Worm (Caenorhabditis elegans) whole organism, young adult: ENCODE measurements around the gene Y25C1A.6.

Source experiments
- B0261.1 ChIP-seq: sonication (generic microtip); optimal IDR thresholded peaks from 2 replicates; lab custom pipeline; 2016; ENCODE audit warnings: mild to moderate bottlenecking, missing genetic modification characterization, moderate library complexity, missing compliant biosample characterization
- B0336.3 ChIP-seq: fragments of 200-800 bp; sonication (Bioruptor generic); IDR thresholded peaks from 2 replicates; pipeline ENCODE4 v1.3.6; 2022; ENCODE audit warnings: missing genetic modification characterization, missing compliant biosample characterization
- C06A6.2 ChIP-seq: fragments of 200-800 bp; sonication (Bioruptor generic); conservative IDR thresholded peaks from 2 replicates; pipeline ENCODE4 v1.3.6; 2022; ENCODE audit warnings: missing genetic modification characterization, missing compliant biosample characterization
- C17E4.6 ChIP-seq: fragments of 200-800 bp; sonication (Bioruptor generic); IDR thresholded peaks from 2 replicates; pipeline ENCODE4 v1.3.6; 2022; ENCODE audit warnings: missing genetic modification reagents, missing genetic modification characterization, missing compliant biosample characterization
- F37B4.10 ChIP-seq: fragments of 200-800 bp; sonication (Bioruptor generic); IDR thresholded peaks from 2 replicates; pipeline ENCODE4 v1.3.6; 2022; ENCODE audit warnings: missing genetic modification characterization, missing compliant biosample characterization
- F39B2.1 ChIP-seq: fragments of 200-800 bp; sonication (Bioruptor generic); IDR thresholded peaks from 2 replicates; pipeline ENCODE4 v1.3.6; 2022; ENCODE audit warnings: missing genetic modification reagents, missing genetic modification characterization, missing compliant biosample characterization
- F49E8.2 ChIP-seq: sonication (generic microtip); optimal IDR thresholded peaks from 3 replicates; lab custom pipeline; 2017; ENCODE audit warnings: missing genetic modification characterization, mild to moderate bottlenecking, missing compliant biosample characterization, antibody characterized with exemption, moderate library complexity; ENCODE audit not compliant: insufficient read depth
- F57C9.4 ChIP-seq: sonication (generic microtip); optimal IDR thresholded peaks from 2 replicates; lab custom pipeline; 2017; ENCODE audit warnings: mild to moderate bottlenecking, missing genetic modification characterization, missing compliant biosample characterization
- T07F8.4 ChIP-seq: sonication (generic microtip); optimal IDR thresholded peaks from 2 replicates; lab custom pipeline; 2016; ENCODE audit warnings: mild to moderate bottlenecking, missing genetic modification characterization, moderate library complexity, missing compliant biosample characterization
- Y53G8AR.9 ChIP-seq: fragments of 200-800 bp; sonication (Bioruptor generic); conservative IDR thresholded peaks from 2 replicates; pipeline ENCODE4 v1.3.6; 2022; ENCODE audit warnings: missing genetic modification reagents, missing genetic modification characterization, missing compliant biosample characterization
- ZK185.1 ChIP-seq: sonication (generic microtip); optimal IDR thresholded peaks from 2 replicates; lab custom pipeline; 2016; ENCODE audit warnings: mild to moderate bottlenecking, missing genetic modification characterization, missing compliant biosample characterization; ENCODE audit not compliant: poor library complexity, severe bottlenecking
- aptf-2 ChIP-seq: fragments of 200-800 bp; sonication (Bioruptor generic); conservative IDR thresholded peaks from 2 replicates; pipeline ENCODE4 v1.3.6; 2022; ENCODE audit warnings: missing genetic modification reagents, missing genetic modification characterization, missing compliant biosample characterization
- attf-5 ChIP-seq: fragments of 200-800 bp; sonication (Bioruptor generic); optimal IDR thresholded peaks from 2 replicates; lab custom pipeline; 2018; ENCODE audit warnings: mild to moderate bottlenecking, missing genetic modification characterization, missing compliant biosample characterization
- bed-1 ChIP-seq: fragments of 200-800 bp; sonication (Bioruptor generic); IDR thresholded peaks from 2 replicates; pipeline ENCODE4 v1.3.6; 2022; ENCODE audit warnings: missing genetic modification reagents, missing genetic modification characterization, missing compliant biosample characterization
- cebp-1 ChIP-seq, 2 experiments: fragments of 200-800 bp in 1 of 2; sonication (Bioruptor generic) in 1 of 2; sonication (generic microtip) in 1 of 2; IDR thresholded peaks in 1 of 2; optimal IDR thresholded peaks in 1 of 2; 2 replicates each; pipeline versions ENCODE4 v1.3.6 to Lab custom; 2017 to 2022; ENCODE audit warnings: missing compliant biosample characterization in 2 of 2, missing genetic modification characterization in 2 of 2, mild to moderate bottlenecking in 1 of 2, missing genetic modification reagents in 1 of 2, moderate library complexity in 1 of 2
- cebp-2 ChIP-seq: fragments of 200-800 bp; sonication (Bioruptor generic); IDR thresholded peaks from 2 replicates; pipeline ENCODE4 v1.3.6; 2022; ENCODE audit warnings: missing genetic modification characterization, missing compliant biosample characterization
- ceh-27 ChIP-seq: fragments of 200-800 bp; sonication (Bioruptor generic); optimal IDR thresholded peaks from 2 replicates; lab custom pipeline; 2018; ENCODE audit warnings: mild to moderate bottlenecking, missing genetic modification characterization, moderate library complexity, missing compliant biosample characterization
- ceh-79 ChIP-seq: sonication (generic microtip); optimal IDR thresholded peaks from 2 replicates; lab custom pipeline; 2017; ENCODE audit warnings: mild to moderate bottlenecking, missing genetic modification characterization, missing compliant biosample characterization
- die-1 ChIP-seq: sonication (generic microtip); optimal IDR thresholded peaks from 2 replicates; lab custom pipeline; 2016; ENCODE audit warnings: missing genotype, mild to moderate bottlenecking, missing genetic modification characterization, missing compliant biosample characterization
- dpl-1 ChIP-seq: fragments of 150-350 bp; optimal IDR thresholded peaks from 2 replicates; lab custom pipeline; 2014; ENCODE audit warnings: missing biosample characterization, missing genetic modification reagents, missing genetic modification characterization
- egrh-3 ChIP-seq: fragments of 200-800 bp; sonication (Bioruptor generic); IDR thresholded peaks from 2 replicates; pipeline ENCODE4 v1.3.6; 2022; ENCODE audit warnings: missing genetic modification reagents, missing genetic modification characterization, missing compliant biosample characterization
- hmg-1.2 ChIP-seq: fragments of 200-800 bp; sonication (Bioruptor generic); IDR thresholded peaks from 2 replicates; pipeline ENCODE4 v1.3.6; 2022; ENCODE audit warnings: missing genetic modification reagents, missing genetic modification characterization, missing compliant biosample characterization
- hsf-1 ChIP-seq: fragments of 200-800 bp; sonication (Bioruptor generic); IDR thresholded peaks from 2 replicates; pipeline ENCODE4 v1.3.6; 2022; ENCODE audit warnings: missing genetic modification reagents, missing genetic modification characterization, missing compliant biosample characterization
- lag-1 ChIP-seq: fragments of 200-800 bp; sonication (Bioruptor generic); IDR thresholded peaks from 2 replicates; pipeline ENCODE4 v1.3.6; 2022; ENCODE audit warnings: missing genetic modification reagents, missing genetic modification characterization, missing compliant biosample characterization
- let-607 ChIP-seq, 2 experiments: fragments of 200-800 bp in 1 of 2; sonication (Bioruptor generic) in 1 of 2; sonication (generic microtip) in 1 of 2; optimal IDR thresholded peaks; 2 replicates each; lab custom pipeline; 2016 to 2018; ENCODE audit warnings: mild to moderate bottlenecking in 2 of 2, missing compliant biosample characterization in 2 of 2, missing genetic modification characterization in 2 of 2, moderate library complexity in 2 of 2, missing genotype in 1 of 2
- lir-1 ChIP-seq: fragments of 200-800 bp; sonication (Bioruptor generic); conservative IDR thresholded peaks from 2 replicates; pipeline ENCODE4 v1.3.6; 2022; ENCODE audit warnings: missing genetic modification reagents, missing genetic modification characterization, missing compliant biosample characterization
- madf-6 ChIP-seq: fragments of 200-800 bp; sonication (Bioruptor generic); IDR thresholded peaks from 2 replicates; pipeline ENCODE4 v1.3.6; 2022; ENCODE audit warnings: missing genetic modification reagents, missing genetic modification characterization, missing compliant biosample characterization
- mcd-1 ChIP-seq: fragments of 200-800 bp; sonication (Bioruptor generic); IDR thresholded peaks from 2 replicates; pipeline ENCODE4 v1.3.6; 2022; ENCODE audit warnings: missing genetic modification reagents, missing genetic modification characterization, missing compliant biosample characterization
- mel-28 ChIP-seq: sonication (generic microtip); optimal IDR thresholded peaks from 2 replicates; lab custom pipeline; 2016; ENCODE audit warnings: borderline replicate concordance, mild to moderate bottlenecking, missing genetic modification characterization, missing compliant biosample characterization
- mxl-1 ChIP-seq: sonication (generic microtip); optimal IDR thresholded peaks from 2 replicates; lab custom pipeline; 2016; ENCODE audit warnings: missing genetic modification characterization, missing compliant biosample characterization
- nfya-1 ChIP-seq: sonication (generic microtip); optimal IDR thresholded peaks from 2 replicates; lab custom pipeline; 2017; ENCODE audit warnings: antibody characterized with exemption, missing compliant biosample characterization, missing genetic modification characterization, borderline replicate concordance; ENCODE audit not compliant: insufficient read depth
- nhr-179 ChIP-seq: sonication (generic microtip); optimal IDR thresholded peaks from 2 replicates; lab custom pipeline; 2016; ENCODE audit warnings: mild to moderate bottlenecking, missing genetic modification characterization, missing compliant biosample characterization
- nhr-27 ChIP-seq: fragments of 200-800 bp; sonication (Bioruptor generic); optimal IDR thresholded peaks from 2 replicates; lab custom pipeline; 2018; ENCODE audit warnings: mild to moderate bottlenecking, missing genetic modification characterization, moderate library complexity, missing compliant biosample characterization
- nhr-80 ChIP-seq: sonication (generic microtip); optimal IDR thresholded peaks from 2 replicates; lab custom pipeline; 2016; ENCODE audit warnings: missing genetic modification characterization, missing compliant biosample characterization
- nhr-90 ChIP-seq: sonication (generic microtip); optimal IDR thresholded peaks from 2 replicates; lab custom pipeline; 2016; ENCODE audit warnings: missing genotype, mild to moderate bottlenecking, missing genetic modification characterization, missing compliant biosample characterization
- rec-8 ChIP-seq, 2 experiments: sonication (generic microtip); optimal IDR thresholded peaks; 2 replicates each; lab custom pipeline; 2016; ENCODE audit warnings: mild to moderate bottlenecking in 2 of 2, missing genetic modification characterization in 2 of 2, missing genetic modification reagents in 2 of 2, missing genotype in 2 of 2, missing biosample characterization in 1 of 2, missing compliant biosample characterization in 1 of 2, moderate library complexity in 1 of 2
- repo-1 ChIP-seq: sonication (generic microtip); optimal IDR thresholded peaks from 2 replicates; lab custom pipeline; 2017; ENCODE audit warnings: mild to moderate bottlenecking, missing genetic modification characterization, missing compliant biosample characterization
- rpc-1 ChIP-seq, 2 experiments: fragments of 150-350 bp in 1 of 2; sonication (generic microtip) in 1 of 2; optimal IDR thresholded peaks; 2 replicates each; lab custom pipeline; 2014 to 2018; ENCODE audit warnings: missing biosample characterization in 1 of 2, missing genetic modification characterization in 1 of 2, missing genetic modification reagents in 1 of 2, missing genotype in 1 of 2
- sea-2 ChIP-seq: fragments of 200-800 bp; sonication (Bioruptor generic); IDR thresholded peaks from 2 replicates; pipeline ENCODE4 v1.3.6; 2022; ENCODE audit warnings: missing genetic modification characterization, missing compliant biosample characterization
- sptf-2 ChIP-seq: fragments of 200-800 bp; sonication (Bioruptor generic); optimal IDR thresholded peaks from 2 replicates; lab custom pipeline; 2018; ENCODE audit warnings: mild to moderate bottlenecking, missing genetic modification characterization, missing compliant biosample characterization
- xnd-1 ChIP-seq: sonication (generic microtip); optimal IDR thresholded peaks from 2 replicates; lab custom pipeline; 2016; ENCODE audit warnings: missing genotype, missing genetic modification reagents, missing genetic modification characterization, missing compliant biosample characterization
- zfh-2 ChIP-seq: fragments of 200-800 bp; sonication (Bioruptor generic); conservative IDR thresholded peaks from 2 replicates; pipeline ENCODE4 v1.3.6; 2022; ENCODE audit warnings: missing genetic modification reagents, missing genetic modification characterization, missing compliant biosample characterization
- ztf-18 ChIP-seq: sonication (generic microtip); optimal IDR thresholded peaks from 2 replicates; lab custom pipeline; 2016; ENCODE audit warnings: missing genotype, mild to moderate bottlenecking, missing genetic modification characterization, missing compliant biosample characterization

The Y25C1A.6 gene

ce11 chrII:3054221-3054620 is 6.7 kb upstream of the Y25C1A.6 start, which contains the start of gene lido-13:
Gene lido-13 (minus strand): TSS chrII:3054321.
- TF ChIP-seq madf-6 (GFP tag; lab: Robert Waterston, UW) (peak; percentile 38; the same call in 1 of the 2 replicates), nhr-80 (no peak)

- TF ChIP-seq nfya-1 (tag; lab: Kevin White, UChicago): no peak
- peak; percentile 96 for TF ChIP-seq hmg-1.2 (GFP tag; lab: Robert Waterston, UW)
- TF ChIP-seq cebp-2: 0 out of 2 replicates have a peak, but pooled peaks have one; percentile 49
- TF ChIP-seq cebp-1 (GFP tag; IDR thresholded peaks at IDR 0.05; lab: Robert Waterston, UW): no peak
- TF ChIP-seq cebp-1 (tag; optimal IDR thresholded peaks at IDR 0.05; lab: Kevin White, UChicago): no peak
- TF ChIP-seq T07F8.4 (tag; lab: Kevin White, UChicago): no peak
- peak; percentile 89 for TF ChIP-seq zfh-2 (GFP tag; lab: Robert Waterston, UW)
- TF ChIP-seq F57C9.4: no peak
- TF ChIP-seq C06A6.2 (GFP tag; lab: Robert Waterston, UW): no peak
- no peak for TF ChIP-seq rec-8 (tag; optimal IDR thresholded peaks at IDR 0.05; lab: Kevin White, UChicago)
- no peak for TF ChIP-seq nhr-27
- no peak for TF ChIP-seq ZK185.1 (tag; lab: Kevin White, UChicago)
- TF ChIP-seq egrh-3: peak; percentile 53; the same call in 1 of the 2 replicates
- no peak for TF ChIP-seq C17E4.6 (GFP tag; lab: Robert Waterston, UW)
- no peak for TF ChIP-seq nhr-90 (tag; lab: Kevin White, UChicago)
- TF ChIP-seq mel-28: no peak
- TF ChIP-seq hsf-1: 0 out of 2 replicates have a peak, but pooled peaks have one; percentile 41
- 0 out of 2 replicates have a peak, but pooled peaks have one; percentile 8 for TF ChIP-seq mcd-1 (GFP tag; lab: Robert Waterston, UW)
- no peak for TF ChIP-seq sptf-2 (GFP tag; lab: Kevin White, UChicago)
- TF ChIP-seq repo-1 (tag; lab: Kevin White, UChicago): no peak
- no peak for TF ChIP-seq lir-1 (GFP tag; lab: Robert Waterston, UW)
- TF ChIP-seq madf-6 (GFP tag; lab: Robert Waterston, UW): 0 out of 2 replicates have a peak, but pooled peaks have one; percentile 0
Measured at ce11 chrII:3054622-3055021, 6.3 kb upstream of the Y25C1A.6 start.

- TF ChIP-seq B0336.3 (no peak), zfh-2 (GFP tag; lab: Robert Waterston, UW) (peak; percentile 96), rpc-1 (optimal IDR thresholded peaks at IDR 0.05; lab: Kevin White, UChicago) (no peak), rpc-1 (tag; optimal IDR thresholded peaks at IDR 0.05; lab: Kevin White, UChicago) (no peak), F49E8.2 (no peak), die-1 (tag; lab: Kevin White, UChicago) (no peak), attf-5 (GFP tag; lab: Kevin White, UChicago) (peak; percentile 23), aptf-2 (GFP tag; lab: Robert Waterston, UW) (no peak), F39B2.1 (GFP tag; lab: Robert Waterston, UW) (no peak), ztf-18 (tag; lab: Kevin White, UChicago) (no peak), dpl-1 (no peak), F57C9.4 (no peak), mel-28 (no peak), sea-2 (GFP tag; lab: Robert Waterston, UW) (no peak), lir-1 (GFP tag; lab: Robert Waterston, UW) (no peak), mxl-1 (tag; lab: Kevin White, UChicago) (no peak), let-607 (tag; optimal IDR thresholded peaks at IDR 0.05; lab: Kevin White, UChicago) (no peak), nhr-179 (tag; lab: Kevin White, UChicago) (no peak), xnd-1 (tag; lab: Kevin White, UChicago) (no peak), ceh-27 (GFP tag; lab: Kevin White, UChicago) (peak; percentile 18), lag-1 (0 out of 2 replicates have a peak, but pooled peaks have one; percentile 19), repo-1 (tag; lab: Kevin White, UChicago) (no peak), ceh-79 (tag; lab: Kevin White, UChicago) (no peak), bed-1 (GFP tag; lab: Robert Waterston, UW) (no peak), Y53G8AR.9 (GFP tag; lab: Robert Waterston, UW) (no peak), B0261.1 (tag; lab: Kevin White, UChicago) (no peak), F37B4.10 (GFP tag; lab: Robert Waterston, UW) (no peak), nhr-90 (tag; lab: Kevin White, UChicago) (no peak), nhr-80 (peak; percentile 20)
Measured at ce11 chrII:3055531-3055930, 5.4 kb upstream of the Y25C1A.6 start.
